In the genomic region with DNA sequence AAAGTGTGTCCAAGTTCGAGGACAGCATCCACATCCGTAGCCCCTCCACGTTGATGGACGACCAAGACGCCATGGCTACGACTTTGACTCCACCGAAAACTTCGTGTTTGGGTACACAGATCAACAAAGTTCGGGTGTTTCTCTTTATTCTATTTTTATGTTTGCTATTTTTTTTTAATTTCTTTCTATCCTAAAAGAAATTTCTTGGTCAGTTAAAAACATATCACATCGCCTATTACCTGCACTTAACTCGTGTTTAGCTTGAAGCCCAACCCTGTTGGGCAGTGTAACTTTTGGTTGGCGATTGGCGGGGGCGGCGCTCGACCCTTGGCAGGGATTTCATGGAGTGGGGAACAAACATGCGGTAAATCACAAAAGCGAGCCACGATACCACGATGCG, we compare ENCODE assay signal across 4 fruit fly cellular contexts.
TF ChIP-seq lines count a peak whose summit lies in the region.

No protein-coding gene starts in this region.

- TF ChIP-seq CTCF in whole organism, embryonic (GFP tag; optimal IDR thresholded peaks at IDR 0.05; lab: Kevin White, UChicago), result no peak

TF ChIP-seq in whole organism, embryonic, 481 proteins besides CTCF, POLR2A, EP300 and RAD21 (continues in another document):
- no peak for TF ChIP-seq unc-4 (GFP tag; IDR thresholded peaks at IDR 0.05; lab: Robert Waterston, UW; ENCODE audit: partially characterized antibody)
- TF ChIP-seq CG10654 (GFP tag; optimal IDR thresholded peaks at IDR 0.05; lab: Kevin White, UChicago), result no peak
- TF ChIP-seq exex (tag; optimal IDR thresholded peaks at IDR 0.05; lab: Kevin White, UChicago), result no peak
- no peak for TF ChIP-seq CG31365 (tag; optimal IDR thresholded peaks at IDR 0.05; lab: Kevin White, UChicago)
- peak; percentile 71 for TF ChIP-seq CG2712 (tag; optimal IDR thresholded peaks at IDR 0.05; lab: Kevin White, UChicago)
- TF ChIP-seq Max (GFP tag; optimal IDR thresholded peaks at IDR 0.05; lab: Kevin White, UChicago), result peak; percentile 13
- no peak for TF ChIP-seq NK7.1 (GFP tag; optimal IDR thresholded peaks at IDR 0.05; lab: Kevin White, UChicago)
- peak; percentile 18; the same call in 1 of the 3 replicates for TF ChIP-seq B-H1 (GFP tag; IDR thresholded peaks at IDR 0.05; lab: Robert Waterston, UW)
- TF ChIP-seq Aef1 (GFP tag; IDR thresholded peaks at IDR 0.05; lab: Robert Waterston, UW), result no peak
- TF ChIP-seq lola (GFP tag; optimal IDR thresholded peaks at IDR 0.05; lab: Kevin White, UChicago), result peak in 1 of 3 experiments; percentile 63
- peak; percentile 75 for TF ChIP-seq otp (GFP tag; IDR thresholded peaks at IDR 0.05; lab: Robert Waterston, UW)
- no peak for TF ChIP-seq vnd (GFP tag; IDR thresholded peaks at IDR 0.05; lab: Robert Waterston, UW; ENCODE audit: partially characterized antibody)
- no peak for TF ChIP-seq Neu2 (GFP tag; optimal IDR thresholded peaks at IDR 0.05; lab: Kevin White, UChicago; ENCODE audit: borderline replicate concordance)
- TF ChIP-seq z (GFP tag; IDR thresholded peaks at IDR 0.05; lab: Robert Waterston, UW), result no peak
- peak; percentile 42 for TF ChIP-seq Oaz (GFP tag; IDR thresholded peaks at IDR 0.05; lab: Robert Waterston, UW)
- TF ChIP-seq klu (GFP tag; IDR thresholded peaks at IDR 0.05; lab: Robert Waterston, UW), result peak; percentile 45; the same call in 1 of the 2 replicates
- peak; percentile 58; the same call in 1 of the 3 replicates for TF ChIP-seq CG2199 (GFP tag; IDR thresholded peaks at IDR 0.05; lab: Robert Waterston, UW)
- TF ChIP-seq CG10267 (tag; optimal IDR thresholded peaks at IDR 0.05; lab: Kevin White, UChicago), result peak; percentile 47
- no peak for TF ChIP-seq Camta (GFP tag; optimal IDR thresholded peaks at IDR 0.05; lab: Kevin White, UChicago)
- no peak for TF ChIP-seq bowl (GFP tag; IDR thresholded peaks at IDR 0.05; lab: Robert Waterston, UW)
- peak; percentile 54 for TF ChIP-seq Oli (tag; optimal IDR thresholded peaks at IDR 0.05; lab: Kevin White, UChicago)

TF ChIP-seq in whole organism, prepupa, 60 proteins besides CTCF, POLR2A, EP300 and RAD21 (continues in another document):
- TF ChIP-seq CG1621 (tag; optimal IDR thresholded peaks at IDR 0.05; lab: Kevin White, UChicago) (peak; percentile 58), dsx (GFP tag; optimal IDR thresholded peaks at IDR 0.05; lab: Kevin White, UChicago; ENCODE audit: poor library complexity, severe bottlenecking) (peak; percentile 63), topi (GFP tag; optimal IDR thresholded peaks at IDR 0.05; lab: Kevin White, UChicago) (peak; percentile 73), CG9139 (GFP tag; optimal IDR thresholded peaks at IDR 0.05; lab: Kevin White, UChicago) (peak; percentile 27), CG3032 (tag; optimal IDR thresholded peaks at IDR 0.05; lab: Kevin White, UChicago) (peak; percentile 81), Ets21C (GFP tag; optimal IDR thresholded peaks at IDR 0.05; lab: Kevin White, UChicago) (peak; percentile 56), esn (GFP tag; optimal IDR thresholded peaks at IDR 0.05; lab: Kevin White, UChicago) (peak; percentile 84), Blimp-1 (GFP tag; optimal IDR thresholded peaks at IDR 0.05; lab: Kevin White, UChicago) (peak; percentile 58), CG11902 (GFP tag; optimal IDR thresholded peaks at IDR 0.05; lab: Kevin White, UChicago) (peak; percentile 70), net (GFP tag; optimal IDR thresholded peaks at IDR 0.05; lab: Kevin White, UChicago) (peak; percentile 79), fkh (GFP tag; optimal IDR thresholded peaks at IDR 0.05; lab: Kevin White, UChicago) (no peak), Met (GFP tag; optimal IDR thresholded peaks at IDR 0.05; lab: Kevin White, UChicago) (peak; percentile 85), CG6854 (GFP tag; optimal IDR thresholded peaks at IDR 0.05; lab: Kevin White, UChicago) (peak; percentile 78), Smox (GFP tag; optimal IDR thresholded peaks at IDR 0.05; lab: Kevin White, UChicago) (peak; percentile 63), CG8632 (GFP tag; optimal IDR thresholded peaks at IDR 0.05; lab: Kevin White, UChicago) (peak; percentile 68), Gug (GFP tag; IDR thresholded peaks at IDR 0.05; lab: Robert Waterston, UW) (peak; percentile 40; the same call in 1 of the 2 replicates), Hr4 (GFP tag; optimal IDR thresholded peaks at IDR 0.05; lab: Kevin White, UChicago) (peak; percentile 51), CG4318 (GFP tag; optimal IDR thresholded peaks at IDR 0.05; lab: Kevin White, UChicago) (no peak), CG6808 (GFP tag; optimal IDR thresholded peaks at IDR 0.05; lab: Kevin White, UChicago) (peak; percentile 84), CG8319 (GFP tag; optimal IDR thresholded peaks at IDR 0.05; lab: Kevin White, UChicago) (peak; percentile 72), Eip78C (GFP tag; lab: Kevin White, UChicago) (peak; percentile 94), Hr39 (GFP tag; optimal IDR thresholded peaks at IDR 0.05; lab: Kevin White, UChicago) (peak; percentile 70)

TF ChIP-seq in whole organism, pupa, 21 proteins besides CTCF, POLR2A, EP300 and RAD21:
- TF ChIP-seq CG10348 (GFP tag; IDR thresholded peaks at IDR 0.05; lab: Robert Waterston, UW) (no peak), Snoo (tag; optimal IDR thresholded peaks at IDR 0.05; lab: Kevin White, UChicago) (peak; percentile 73), CG4496 (GFP tag; IDR thresholded peaks at IDR 0.05; lab: Robert Waterston, UW) (peak; percentile 81), fd96Ca (GFP tag; IDR thresholded peaks at IDR 0.05; lab: Robert Waterston, UW) (peak; percentile 73), CG17806 (tag; optimal IDR thresholded peaks at IDR 0.05; lab: Kevin White, UChicago) (peak; percentile 88), D1 (tag; optimal IDR thresholded peaks at IDR 0.05; lab: Kevin White, UChicago) (peak; percentile 51), CG34367 (tag; optimal IDR thresholded peaks at IDR 0.05; lab: Kevin White, UChicago) (peak; percentile 64), rn (GFP tag; IDR thresholded peaks at IDR 0.05; lab: Robert Waterston, UW) (peak; percentile 45; the same call in 1 of the 2 replicates), Pif1B (GFP tag; optimal IDR thresholded peaks at IDR 0.05; lab: Kevin White, UChicago) (peak; percentile 80), CG8301 (tag; optimal IDR thresholded peaks at IDR 0.05; lab: Kevin White, UChicago) (peak; percentile 77), CG9948 (tag; optimal IDR thresholded peaks at IDR 0.05; lab: Kevin White, UChicago) (peak; percentile 80), CG14655 (GFP tag; optimal IDR thresholded peaks at IDR 0.05; lab: Kevin White, UChicago) (peak; percentile 82), CG13204 (GFP tag; optimal IDR thresholded peaks at IDR 0.05; lab: Kevin White, UChicago) (peak; percentile 75), Pif1A (GFP tag; optimal IDR thresholded peaks at IDR 0.05; lab: Kevin White, UChicago) (peak; percentile 76), gl (tag; optimal IDR thresholded peaks at IDR 0.05; lab: Kevin White, UChicago) (peak; percentile 65), CG12605 (GFP tag; IDR thresholded peaks at IDR 0.05; lab: Robert Waterston, UW) (peak; percentile 56), EcR (GFP tag; optimal IDR thresholded peaks at IDR 0.05; lab: Kevin White, UChicago) (peak; percentile 32), Ets98B (GFP tag; IDR thresholded peaks at IDR 0.05; lab: Robert Waterston, UW) (peak; percentile 74), CG8159 (tag; optimal IDR thresholded peaks at IDR 0.05; lab: Kevin White, UChicago) (peak; percentile 88), CG15710 (tag; optimal IDR thresholded peaks at IDR 0.05; lab: Kevin White, UChicago) (peak; percentile 79), CG32121 (GFP tag; IDR thresholded peaks at IDR 0.05; lab: Robert Waterston, UW) (peak; percentile 30; the same call in 1 of the 2 replicates)

TF ChIP-seq in whole organism, wandering third instar larva, 38 proteins besides CTCF, POLR2A, EP300 and RAD21 (continues in another document):
- TF ChIP-seq lola (GFP tag; optimal IDR thresholded peaks at IDR 0.05; lab: Kevin White, UChicago) (no peak), h (GFP tag; optimal IDR thresholded peaks at IDR 0.05; lab: Kevin White, UChicago) (peak; percentile 85), Dif (GFP tag; optimal IDR thresholded peaks at IDR 0.05; lab: Kevin White, UChicago; ENCODE audit: partially characterized antibody) (no peak), woc (GFP tag; optimal IDR thresholded peaks at IDR 0.05; lab: Kevin White, UChicago) (peak; percentile 74), brk (GFP tag; optimal IDR thresholded peaks at IDR 0.05; lab: Kevin White, UChicago) (peak; percentile 73), dl (GFP tag; optimal IDR thresholded peaks at IDR 0.05; lab: Kevin White, UChicago; ENCODE audit: insufficient read depth in 1 of 2, partially characterized antibody in 2 of 2) (no peak), sage (GFP tag; optimal IDR thresholded peaks at IDR 0.05; lab: Kevin White, UChicago) (peak; percentile 32), psq (GFP tag; optimal IDR thresholded peaks at IDR 0.05; lab: Kevin White, UChicago) (peak; percentile 73), dsf (GFP tag; optimal IDR thresholded peaks at IDR 0.05; lab: Kevin White, UChicago; ENCODE audit: borderline replicate concordance) (no peak), Rel (GFP tag; optimal IDR thresholded peaks at IDR 0.05; lab: Kevin White, UChicago) (no peak), Rel (tag; optimal IDR thresholded peaks at IDR 0.05; lab: Kevin White, UChicago) (peak; percentile 8), Mio (GFP tag; optimal IDR thresholded peaks at IDR 0.05; lab: Kevin White, UChicago) (no peak), rgr (GFP tag; optimal IDR thresholded peaks at IDR 0.05; lab: Kevin White, UChicago) (peak; percentile 73), Hnf4 (GFP tag; optimal IDR thresholded peaks at IDR 0.05; lab: Kevin White, UChicago) (peak; percentile 42), Hr78 (GFP tag; optimal IDR thresholded peaks at IDR 0.05; lab: Kevin White, UChicago) (no peak), OdsH (GFP tag; optimal IDR thresholded peaks at IDR 0.05; lab: Kevin White, UChicago) (peak; percentile 74), Hr83 (GFP tag; optimal IDR thresholded peaks at IDR 0.05; lab: Kevin White, UChicago; ENCODE audit: poor library complexity, severe bottlenecking) (no peak), br (GFP tag; optimal IDR thresholded peaks at IDR 0.05; lab: Kevin White, UChicago) (peak; percentile 83), Jra (GFP tag; optimal IDR thresholded peaks at IDR 0.05; lab: Kevin White, UChicago) (peak; percentile 21), usp (GFP tag; optimal IDR thresholded peaks at IDR 0.05; lab: Kevin White, UChicago) (no peak), HLH106 (tag; optimal IDR thresholded peaks at IDR 0.05; lab: Kevin White, UChicago) (peak; percentile 78), N (GFP tag; optimal IDR thresholded peaks at IDR 0.05; lab: Kevin White, UChicago) (no peak), CG9705 (GFP tag; optimal IDR thresholded peaks at IDR 0.05; lab: Kevin White, UChicago) (peak; percentile 70), GATAd (GFP tag; optimal IDR thresholded peaks at IDR 0.05; lab: Kevin White, UChicago) (no peak), jim (GFP tag; optimal IDR thresholded peaks at IDR 0.05; lab: Kevin White, UChicago) (no peak), CG32264 (GFP tag; optimal IDR thresholded peaks at IDR 0.05; lab: Kevin White, UChicago) (peak; percentile 73), Vsx2 (GFP tag; optimal IDR thresholded peaks at IDR 0.05; lab: Kevin White, UChicago; ENCODE audit: partially characterized antibody) (no peak), Dfd (GFP tag; optimal IDR thresholded peaks at IDR 0.05; lab: Kevin White, UChicago) (no peak)

Comparison
In these comparisons a context has a peak if more than half of its experiments do, and no peak if none do; other contexts are left out.
1. Of the 7 proteins assayed by ChIP-seq in both whole organism, embryonic and whole organism, prepupa: peak only in whole organism, embryonic: none; only in whole organism, prepupa: CG16779, CG6854, Hr39 and Lpt; in both: Blimp-1, Gug and Sox102F; in neither: 0.